Worm (Caenorhabditis elegans): ENCODE data around the gene T22F7.3.
A peak's percentile ranks its signal among the peaks of the same experiment; 100 is the strongest.

Gene T22F7.3

ce11 chrIII:541766-542165 is 17.9 kb upstream of the T22F7.3 start, which contains the start of gene T22F7.1:
T22F7.1 (plus strand) TSS chrIII:542066.
- TF ChIP-seq F33H1.4 (GFP tag; IDR thresholded peaks at IDR 0.05) (no peak), hmg-20 (GFP tag; IDR thresholded peaks at IDR 0.05) (no peak), attf-6 (GFP tag; IDR thresholded peaks at IDR 0.05) (no peak), B0035.1 (tag; optimal IDR thresholded peaks at IDR 0.05) (no peak), ets-4 (GFP tag; optimal IDR thresholded peaks at IDR 0.05) (no peak), madf-3 (GFP tag; IDR thresholded peaks at IDR 0.05) (no peak), Y79H2A.3 (GFP tag; conservative IDR thresholded peaks at IDR 0.05) (no peak), xnd-1 (tag; optimal IDR thresholded peaks at IDR 0.05) (no peak), athp-1 (tag; optimal IDR thresholded peaks at IDR 0.05) (no peak), zfh-2 (GFP tag; conservative IDR thresholded peaks at IDR 0.05) (no peak), C17E4.6 (GFP tag; IDR thresholded peaks at IDR 0.05) (no peak), B0261.1 (tag; optimal IDR thresholded peaks at IDR 0.05) (no peak), ccch-3 (GFP tag; optimal IDR thresholded peaks at IDR 0.05) (no peak)

ce11 chrIII:537054-537453 is 13.2 kb upstream of the T22F7.3 start:
- TF ChIP-seq Y67H2A.10 (GFP tag; conservative IDR thresholded peaks at IDR 0.05) (no peak), F39B2.1 (GFP tag; IDR thresholded peaks at IDR 0.05) (no peak), ekl-4 (GFP tag; IDR thresholded peaks at IDR 0.05) (no peak), lir-1 (GFP tag; conservative IDR thresholded peaks at IDR 0.05) (no peak), B0019.2 (GFP tag; conservative IDR thresholded peaks at IDR 0.05) (no peak), B0261.1 (tag; optimal IDR thresholded peaks at IDR 0.05) (no peak), unc-130 (GFP tag; optimal IDR thresholded peaks at IDR 0.05) (no peak), let-607 (tag; optimal IDR thresholded peaks at IDR 0.05) (no peak), lin-26 (GFP tag; IDR thresholded peaks at IDR 0.05) (no peak)

- TF ChIP-seq D2030.7 (GFP tag; IDR thresholded peaks at IDR 0.05), result peak; percentile 40
- peak; percentile 71 for TF ChIP-seq ztf-18 (tag; optimal IDR thresholded peaks at IDR 0.05)
Observed at ce11 chrIII:536297-536696, 12.5 kb upstream of the T22F7.3 start.

ce11 chrIII:535266-536107 is 11.6 kb upstream of the T22F7.3 start:
- peak; percentile 67 for TF ChIP-seq die-1 (tag; optimal IDR thresholded peaks at IDR 0.05)
- 0 out of 2 replicates have a peak, but pooled peaks have one; percentile 11 for TF ChIP-seq cebp-1 (GFP tag; IDR thresholded peaks at IDR 0.05)
- peak; percentile 10 for TF ChIP-seq cebp-1 (tag; optimal IDR thresholded peaks at IDR 0.05)
- TF ChIP-seq K12H6.12 (tag; optimal IDR thresholded peaks at IDR 0.05), result no peak
- peak in 1 of 2 experiments; percentile 15 for TF ChIP-seq rec-8 (tag; optimal IDR thresholded peaks at IDR 0.05)
- TF ChIP-seq nfyb-1 (GFP tag; IDR thresholded peaks at IDR 0.05), result 0 out of 2 replicates have a peak, but pooled peaks have one; percentile 51
- no peak for TF ChIP-seq ceh-40 (GFP tag; IDR thresholded peaks at IDR 0.05)
- peak; percentile 43; the same call in 1 of the 2 replicates for TF ChIP-seq ekl-4 (GFP tag; IDR thresholded peaks at IDR 0.05)
- TF ChIP-seq madf-10 (tag; optimal IDR thresholded peaks at IDR 0.05), result peak; percentile 67
- TF ChIP-seq snpc-1.1 (tag; optimal IDR thresholded peaks at IDR 0.05; ENCODE audit: insufficient read depth), result peak; percentile 8
- TF ChIP-seq Y53G8AR.9 (GFP tag; conservative IDR thresholded peaks at IDR 0.05), result 0 out of 2 replicates have a peak, but pooled peaks have one; percentile 28
- peak; percentile 9 for TF ChIP-seq mxl-1 (tag; optimal IDR thresholded peaks at IDR 0.05)
- TF ChIP-seq B0261.1 (tag; optimal IDR thresholded peaks at IDR 0.05), result peak; percentile 78
- TF ChIP-seq let-607 (tag; optimal IDR thresholded peaks at IDR 0.05), result peak; percentile 12 to 67
- TF ChIP-seq aptf-2 (GFP tag; conservative IDR thresholded peaks at IDR 0.05), result no peak
- no peak for TF ChIP-seq Y67H2A.10 (GFP tag; conservative IDR thresholded peaks at IDR 0.05)
- TF ChIP-seq rcor-1 (GFP tag; IDR thresholded peaks at IDR 0.05), result peak; percentile 29; the same call in 1 of the 2 replicates
- no peak for TF ChIP-seq snpc-4 (GFP tag; optimal IDR thresholded peaks at IDR 0.05)
- TF ChIP-seq snpc-4 (tag; optimal IDR thresholded peaks at IDR 0.05), result peak in 1 of 4 experiments; percentile 61
- TF ChIP-seq lin-54 (GFP tag; optimal IDR thresholded peaks at IDR 0.05), result peak; percentile 12
- no peak for TF ChIP-seq nhr-179 (tag; optimal IDR thresholded peaks at IDR 0.05)
- TF ChIP-seq ztf-25 (GFP tag; IDR thresholded peaks at IDR 0.05), result no peak
- TF ChIP-seq him-1 (tag; optimal IDR thresholded peaks at IDR 0.05), result peak; percentile 79
